Fruit fly (Drosophila melanogaster): ENCODE measurements around the gene CycJ.

The CycJ gene

dm6 chr3L:3460402-3461027 lies 5.7 kb upstream of the CycJ start, which contains the start of gene eIF5B (continued):
- peak; percentile 78 for TF ChIP-seq Smox (GFP tag; optimal IDR thresholded peaks at IDR 0.05)
- peak; percentile 42 for TF ChIP-seq CG16779 (tag; optimal IDR thresholded peaks at IDR 0.05)
- peak; percentile 60 for TF ChIP-seq CG10669 (GFP tag; optimal IDR thresholded peaks at IDR 0.05)
- TF ChIP-seq CG6854 (GFP tag; optimal IDR thresholded peaks at IDR 0.05), result peak; percentile 50
- TF ChIP-seq OdsH (GFP tag; optimal IDR thresholded peaks at IDR 0.05), result peak; percentile 86
- peak; percentile 82 for TF ChIP-seq CG34406 (GFP tag; optimal IDR thresholded peaks at IDR 0.05)
- peak; percentile 76 for TF ChIP-seq CG3919 (GFP tag; optimal IDR thresholded peaks at IDR 0.05)
- TF ChIP-seq spab (GFP tag; optimal IDR thresholded peaks at IDR 0.05), result peak; percentile 49
- TF ChIP-seq fd59A (GFP tag; optimal IDR thresholded peaks at IDR 0.05), result peak; percentile 74
- TF ChIP-seq CG11902 (GFP tag; optimal IDR thresholded peaks at IDR 0.05), result peak; percentile 74
- TF ChIP-seq ss (GFP tag; optimal IDR thresholded peaks at IDR 0.05), result peak; percentile 63 to 79
- TF ChIP-seq net (GFP tag; optimal IDR thresholded peaks at IDR 0.05), result peak; percentile 82
- peak; percentile 78 for TF ChIP-seq CG10631 (GFP tag; optimal IDR thresholded peaks at IDR 0.05)
- peak; percentile 83 for TF ChIP-seq CG8632 (GFP tag; optimal IDR thresholded peaks at IDR 0.05)
- peak; percentile 89 for TF ChIP-seq CG32006 (GFP tag; optimal IDR thresholded peaks at IDR 0.05)
- TF ChIP-seq dac (GFP tag; optimal IDR thresholded peaks at IDR 0.05), result peak; percentile 58
- TF ChIP-seq Eip75B (GFP tag; optimal IDR thresholded peaks at IDR 0.05), result peak; percentile 67
- TF ChIP-seq Hr38 (GFP tag; optimal IDR thresholded peaks at IDR 0.05), result no peak
- TF ChIP-seq lz (GFP tag; optimal IDR thresholded peaks at IDR 0.05), result peak; percentile 79
- TF ChIP-seq vri (GFP tag; optimal IDR thresholded peaks at IDR 0.05), result no peak
- TF ChIP-seq Ets21C (GFP tag; optimal IDR thresholded peaks at IDR 0.05), result peak; percentile 62
- TF ChIP-seq Sox15 (GFP tag; optimal IDR thresholded peaks at IDR 0.05), result peak; percentile 87
- peak; percentile 62 for TF ChIP-seq CG11762 (GFP tag; optimal IDR thresholded peaks at IDR 0.05; ENCODE audit: insufficient read depth)
- TF ChIP-seq acj6 (GFP tag; optimal IDR thresholded peaks at IDR 0.05), result peak; percentile 86
- peak; percentile 81 for TF ChIP-seq achi (GFP tag; optimal IDR thresholded peaks at IDR 0.05)
- TF ChIP-seq CG31627 (GFP tag; optimal IDR thresholded peaks at IDR 0.05), result peak; percentile 78
- TF ChIP-seq topi (GFP tag; optimal IDR thresholded peaks at IDR 0.05), result peak; percentile 65
- TF ChIP-seq CG8319 (GFP tag; optimal IDR thresholded peaks at IDR 0.05), result peak; percentile 59
- TF ChIP-seq fd85E (GFP tag; optimal IDR thresholded peaks at IDR 0.05), result no peak
- peak; percentile 88 for TF ChIP-seq eg (GFP tag; IDR thresholded peaks at IDR 0.05)
- peak; percentile 84 for TF ChIP-seq Hr4 (GFP tag; optimal IDR thresholded peaks at IDR 0.05)
- TF ChIP-seq pdm3 (GFP tag; optimal IDR thresholded peaks at IDR 0.05), result peak; percentile 83
- peak; percentile 81 for TF ChIP-seq Sox14 (GFP tag; optimal IDR thresholded peaks at IDR 0.05)
- peak; percentile 84 for TF ChIP-seq CG6163 (GFP tag; IDR thresholded peaks at IDR 0.05)
- TF ChIP-seq Lpt (GFP tag; optimal IDR thresholded peaks at IDR 0.05), result peak; percentile 67

- TF ChIP-seq acj6 (GFP tag; optimal IDR thresholded peaks at IDR 0.05) (no peak), net (GFP tag; optimal IDR thresholded peaks at IDR 0.05) (no peak), Eip78C (GFP tag) (no peak), Hr4 (GFP tag; optimal IDR thresholded peaks at IDR 0.05) (no peak), CG16779 (tag; optimal IDR thresholded peaks at IDR 0.05) (no peak), Met (GFP tag; optimal IDR thresholded peaks at IDR 0.05) (no peak), Blimp-1 (GFP tag; optimal IDR thresholded peaks at IDR 0.05) (no peak), pdm3 (GFP tag; optimal IDR thresholded peaks at IDR 0.05) (no peak), CG31627 (GFP tag; optimal IDR thresholded peaks at IDR 0.05) (no peak), CG3919 (GFP tag; optimal IDR thresholded peaks at IDR 0.05) (no peak), esn (GFP tag; optimal IDR thresholded peaks at IDR 0.05) (no peak), svp (GFP tag) (no peak), CG11294 (GFP tag; IDR thresholded peaks at IDR 0.05) (no peak), lz (GFP tag; optimal IDR thresholded peaks at IDR 0.05) (no peak), cyc (GFP tag; optimal IDR thresholded peaks at IDR 0.05) (no peak), Sox102F (GFP tag; optimal IDR thresholded peaks at IDR 0.05) (no peak), Lpt (GFP tag; optimal IDR thresholded peaks at IDR 0.05) (no peak), salr (GFP tag; optimal IDR thresholded peaks at IDR 0.05) (no peak), CG15336 (GFP tag; IDR thresholded peaks at IDR 0.05) (no peak)
These were observed 5.1 kb upstream of the CycJ start, which contains the start of the genes CG46463 and armi for dm6 chr3L:3461119-3461518. TSS of gene CG46463 (plus strand) at chr3L:3461315. TSS of gene armi (plus strand) at chr3L:3461317.

Data from whole organism, prepupa.